Fruit fly (Drosophila melanogaster): Measurements from ENCODE around the gene CG14223.
A peak's percentile ranks its signal among the peaks of the same experiment; 100 is the strongest.

The CG14223 gene

DNA sequence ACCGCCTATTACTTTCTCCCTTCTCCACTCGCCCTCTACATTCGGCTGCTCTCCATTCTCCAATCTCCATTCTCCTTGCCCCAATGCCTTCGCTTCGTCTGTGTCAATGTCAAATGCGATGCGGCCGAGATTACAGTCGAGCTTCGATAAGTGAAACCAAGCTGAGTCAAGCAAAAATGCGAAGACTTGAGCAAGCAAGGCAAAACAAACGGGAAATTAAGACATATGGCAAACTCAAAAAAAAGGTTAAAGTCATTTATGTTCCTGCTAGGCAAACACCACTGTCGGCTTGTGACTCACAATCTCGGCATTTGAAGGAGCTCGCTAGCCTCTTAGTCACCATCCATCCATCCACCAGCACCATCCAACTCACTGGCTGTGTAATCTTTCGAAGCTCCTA lies 4.6 kb upstream of the CG14223 start (continued):
- TF ChIP-seq schlank (tag; optimal IDR thresholded peaks at IDR 0.05) (peak; percentile 97), CG18476 (GFP tag; optimal IDR thresholded peaks at IDR 0.05) (peak; percentile 89), nau (GFP tag; optimal IDR thresholded peaks at IDR 0.05) (no peak), CG18619 (GFP tag; optimal IDR thresholded peaks at IDR 0.05) (peak; percentile 94), z (GFP tag; IDR thresholded peaks at IDR 0.05) (0 out of 3 replicates have a peak, but pooled peaks have one; percentile 38), slp2 (GFP tag; optimal IDR thresholded peaks at IDR 0.05) (peak; percentile 90), CG9797 (GFP tag; optimal IDR thresholded peaks at IDR 0.05) (peak; percentile 23), sima (GFP tag; optimal IDR thresholded peaks at IDR 0.05) (peak; percentile 75), CG3726 (GFP tag; IDR thresholded peaks at IDR 0.05) (peak; percentile 90), ind (GFP tag; optimal IDR thresholded peaks at IDR 0.05) (peak; percentile 96), Fer1 (GFP tag; optimal IDR thresholded peaks at IDR 0.05) (peak; percentile 91), Mes4 (GFP tag; optimal IDR thresholded peaks at IDR 0.05) (peak; percentile 97), HLHmδ (GFP tag; optimal IDR thresholded peaks at IDR 0.05) (peak; percentile 44), Gsc (GFP tag; IDR thresholded peaks at IDR 0.05) (peak; percentile 86), CG12104 (GFP tag; optimal IDR thresholded peaks at IDR 0.05) (peak; percentile 89), HmgD (GFP tag; optimal IDR thresholded peaks at IDR 0.05) (peak; percentile 92), chif (GFP tag; optimal IDR thresholded peaks at IDR 0.05) (peak; percentile 98), Nf-YA (GFP tag; IDR thresholded peaks at IDR 0.05) (peak; percentile 85), Xbp1 (GFP tag; optimal IDR thresholded peaks at IDR 0.05) (peak; percentile 98), CG10654 (GFP tag; optimal IDR thresholded peaks at IDR 0.05) (peak; percentile 88), CG1603 (tag; optimal IDR thresholded peaks at IDR 0.05) (peak; percentile 97), cwo (GFP tag; optimal IDR thresholded peaks at IDR 0.05) (peak; percentile 86), gce (GFP tag; IDR thresholded peaks at IDR 0.05) (peak; percentile 89), lov (optimal IDR thresholded peaks at IDR 0.05) (no peak), lov (GFP tag; IDR thresholded peaks at IDR 0.05) (peak; percentile 95), Max (GFP tag; optimal IDR thresholded peaks at IDR 0.05) (peak; percentile 88), pita (GFP tag; optimal IDR thresholded peaks at IDR 0.05) (no peak), CG3838 (GFP tag; optimal IDR thresholded peaks at IDR 0.05) (peak; percentile 89), CG12236 (GFP tag; optimal IDR thresholded peaks at IDR 0.05) (peak; percentile 96), lola (GFP tag; optimal IDR thresholded peaks at IDR 0.05) (peak in 1 of 3 experiments; percentile 96), CG7786 (GFP tag; optimal IDR thresholded peaks at IDR 0.05) (peak; percentile 98), hkb (optimal IDR thresholded peaks at IDR 0.05) (no peak), hkb (GFP tag; IDR thresholded peaks at IDR 0.05) (peak; percentile 92), CG10366 (GFP tag; IDR thresholded peaks at IDR 0.05) (peak; percentile 97), CG5953 (GFP tag; IDR thresholded peaks at IDR 0.05) (peak; percentile 96), CkIIα-i1 (GFP tag; IDR thresholded peaks at IDR 0.05) (peak; percentile 32; the same call in 1 of the 2 replicates), Nf-YC (tag; optimal IDR thresholded peaks at IDR 0.05) (peak; percentile 72), CG7963 (GFP tag; IDR thresholded peaks at IDR 0.05; ENCODE audit: partially characterized antibody) (no peak), CG2712 (tag; optimal IDR thresholded peaks at IDR 0.05) (peak; percentile 95), CG7745 (tag; optimal IDR thresholded peaks at IDR 0.05) (peak; percentile 15), CG14667 (GFP tag; IDR thresholded peaks at IDR 0.05) (peak; percentile 90), gro (GFP tag; optimal IDR thresholded peaks at IDR 0.05) (peak; percentile 97), lbe (GFP tag; optimal IDR thresholded peaks at IDR 0.05) (peak; percentile 98), CG2202 (tag; optimal IDR thresholded peaks at IDR 0.05) (peak; percentile 94), dysf (GFP tag; IDR thresholded peaks at IDR 0.05) (peak; percentile 95), CG18764 (GFP tag; optimal IDR thresholded peaks at IDR 0.05) (peak; percentile 91), onecut (GFP tag; IDR thresholded peaks at IDR 0.05) (peak; percentile 96), Myb (GFP tag; optimal IDR thresholded peaks at IDR 0.05) (peak; percentile 90), zen2 (GFP tag; IDR thresholded peaks at IDR 0.05; ENCODE audit: partially characterized antibody) (no peak), CG6654 (GFP tag; optimal IDR thresholded peaks at IDR 0.05) (peak; percentile 78), org-1 (GFP tag; optimal IDR thresholded peaks at IDR 0.05) (peak; percentile 96), D19B (GFP tag; optimal IDR thresholded peaks at IDR 0.05) (peak; percentile 67)

Data from whole organism, embryonic.